Fruit fly (Drosophila melanogaster) whole organism, embryonic: Measurements from ENCODE around the gene blp.

Source experiments
- Aef1 ChIP-seq: fragments of 200-800 bp; sonication (Bioruptor generic); IDR thresholded peaks from 3 replicates; pipeline ENCODE4 v1.3.6; 2022; ENCODE audit warnings: missing biosample characterization, missing genetic modification characterization
- Atf6 ChIP-seq: fragments of 200-800 bp; sonication (Bioruptor generic); IDR thresholded peaks from 2 replicates; pipeline ENCODE4 v1.3.6; 2022; ENCODE audit warnings: missing biosample characterization, missing genetic modification characterization
- Bgb ChIP-seq: fragments of 200-800 bp; sonication (Bioruptor generic); IDR thresholded peaks from 2 replicates; pipeline ENCODE4 v1.3.6; 2022; ENCODE audit warnings: missing biosample characterization, missing genetic modification characterization; ENCODE audit not compliant: partially characterized antibody
- Blimp-1 ChIP-seq: fragments of 200-800 bp; sonication (Bioruptor generic); optimal IDR thresholded peaks from 3 replicates; lab custom pipeline; 2018; ENCODE audit warnings: missing biosample characterization, missing genetic modification characterization, mild to moderate bottlenecking, moderate library complexity, missing genetic modification reagents
- CG10209 ChIP-seq: fragments of 200-800 bp; sonication (Bioruptor generic); optimal IDR thresholded peaks from 3 replicates; lab custom pipeline; 2017; ENCODE audit warnings: missing biosample characterization, mild to moderate bottlenecking, missing genetic modification characterization, missing genetic modification reagents
- CG11560 ChIP-seq: fragments of 200-800 bp; sonication (Bioruptor generic); IDR thresholded peaks from 3 replicates; pipeline ENCODE4 v1.3.6; 2022; ENCODE audit warnings: missing biosample characterization, missing genetic modification characterization
- CG12236 ChIP-seq: fragments of 200-800 bp; sonication (Bioruptor generic); optimal IDR thresholded peaks from 2 replicates; lab custom pipeline; 2016; ENCODE audit warnings: missing biosample characterization, missing genetic modification characterization
- CG17361 ChIP-seq: fragments of 200-800 bp; sonication (Bioruptor generic); IDR thresholded peaks from 3 replicates; pipeline ENCODE4 v1.3.6; 2022; ENCODE audit warnings: missing biosample characterization, missing genetic modification characterization
- CG17912 ChIP-seq: fragments of 200-800 bp; sonication (Bioruptor generic); optimal IDR thresholded peaks from 2 replicates; lab custom pipeline; 2018; ENCODE audit warnings: missing biosample characterization, mild to moderate bottlenecking, missing genetic modification characterization
- CG1792 ChIP-seq: fragments of 200-800 bp; sonication (Bioruptor generic); optimal IDR thresholded peaks from 2 replicates; lab custom pipeline; 2016; ENCODE audit warnings: missing biosample characterization, missing genetic modification characterization
- CG2129 ChIP-seq: fragments of 200-800 bp; sonication (Bioruptor generic); IDR thresholded peaks from 2 replicates; pipeline ENCODE4 v1.3.6; 2022; ENCODE audit warnings: missing biosample characterization, missing genetic modification characterization; ENCODE audit not compliant: partially characterized antibody
- CG31224 ChIP-seq: fragments of 200-800 bp; sonication (Bioruptor generic); IDR thresholded peaks from 2 replicates; pipeline ENCODE4 v1.3.6; 2022; ENCODE audit warnings: missing biosample characterization, missing genetic modification characterization
- CG31388 ChIP-seq: fragments of 200-800 bp; sonication (Bioruptor generic); optimal IDR thresholded peaks from 2 replicates; lab custom pipeline; 2016; ENCODE audit warnings: missing biosample characterization, missing genetic modification characterization
- CG32772 ChIP-seq: fragments of 200-800 bp; sonication (Bioruptor generic); IDR thresholded peaks from 2 replicates; pipeline ENCODE4 v1.3.6; 2022; ENCODE audit warnings: missing biosample characterization, missing genetic modification characterization
- CG3281 ChIP-seq: fragments of 200-800 bp; sonication (Bioruptor generic); optimal IDR thresholded peaks from 3 replicates; lab custom pipeline; 2017; ENCODE audit warnings: missing biosample characterization, mild to moderate bottlenecking, missing genetic modification characterization
- CG33213 ChIP-seq: fragments of 200-800 bp; sonication (Bioruptor generic); optimal IDR thresholded peaks from 3 replicates; lab custom pipeline; 2016; ENCODE audit warnings: missing biosample characterization, missing genetic modification characterization
- CG3847 ChIP-seq: fragments of 200-800 bp; sonication (Bioruptor generic); IDR thresholded peaks from 2 replicates; pipeline ENCODE4 v1.3.6; 2022; ENCODE audit warnings: missing biosample characterization, missing genetic modification characterization
- CG4707 ChIP-seq: fragments of 200-800 bp; sonication (Bioruptor generic); optimal IDR thresholded peaks from 2 replicates; lab custom pipeline; 2018; ENCODE audit warnings: missing biosample characterization, mild to moderate bottlenecking, missing genetic modification characterization, moderate library complexity
- CG6254 ChIP-seq: fragments of 200-800 bp; sonication (Bioruptor generic); optimal IDR thresholded peaks from 3 replicates; lab custom pipeline; 2017; ENCODE audit warnings: mild to moderate bottlenecking, missing biosample characterization, missing genetic modification reagents, missing genetic modification characterization
- CG6791 ChIP-seq: fragments of 200-800 bp; sonication (Bioruptor generic); IDR thresholded peaks from 3 replicates; pipeline ENCODE4 v1.3.6; 2022; ENCODE audit warnings: missing biosample characterization, missing genetic modification characterization; ENCODE audit not compliant: partially characterized antibody
- CG8478 ChIP-seq: fragments of >200 bp; optimal IDR thresholded peaks from 2 replicates; lab custom pipeline; 2018
- Camta ChIP-seq: fragments of 200-800 bp; sonication (Bioruptor generic); optimal IDR thresholded peaks from 2 replicates; lab custom pipeline; 2016; ENCODE audit warnings: missing biosample characterization, missing genetic modification characterization
- D19A ChIP-seq: fragments of 200-800 bp; optimal IDR thresholded peaks from 3 replicates; lab custom pipeline; 2019; ENCODE audit warnings: missing biosample characterization, mild to moderate bottlenecking, missing genetic modification characterization, moderate library complexity
- Drgx ChIP-seq: fragments of 200-800 bp; sonication (Bioruptor generic); IDR thresholded peaks from 2 replicates; pipeline ENCODE4 v1.3.6; 2022; ENCODE audit warnings: missing biosample characterization, missing genetic modification characterization
- E2f2 ChIP-seq: fragments of 200-800 bp; sonication (Bioruptor generic); IDR thresholded peaks from 2 replicates; pipeline ENCODE4 v1.3.6; 2022; ENCODE audit warnings: missing biosample characterization, missing genetic modification characterization
- Ets97D ChIP-seq: fragments of 200-800 bp; sonication (Bioruptor generic); optimal IDR thresholded peaks from 3 replicates; lab custom pipeline; 2016; ENCODE audit warnings: missing biosample characterization, missing genetic modification characterization
- Lim3 ChIP-seq: fragments of 200-800 bp; sonication (Bioruptor generic); IDR thresholded peaks from 2 replicates; pipeline ENCODE4 v1.3.6; 2022; ENCODE audit warnings: missing biosample characterization, missing genetic modification characterization
- NC2β ChIP-seq: fragments of 200-800 bp; sonication (Bioruptor generic); optimal IDR thresholded peaks from 2 replicates; lab custom pipeline; 2016; ENCODE audit warnings: missing biosample characterization, missing genetic modification characterization
- Ptx1 ChIP-seq: fragments of 200-800 bp; sonication (Bioruptor generic); IDR thresholded peaks from 2 replicates; pipeline ENCODE4 v1.3.6; 2022; ENCODE audit warnings: missing biosample characterization, missing genetic modification characterization
- Trl ChIP-seq, 3 experiments: fragments of >200 bp in 2 of 3; fragments of 200-800 bp in 1 of 3; sonication (Bioruptor generic) in 1 of 3; optimal IDR thresholded peaks; 2 replicates in 1 of 3; 3 replicates in 2 of 3; lab custom pipeline; 2016 to 2017; ENCODE audit warnings: missing biosample characterization in 1 of 3, missing genetic modification characterization in 1 of 3
- az2 ChIP-seq: fragments of 200-800 bp; sonication (Bioruptor generic); optimal IDR thresholded peaks from 3 replicates; lab custom pipeline; 2016; ENCODE audit warnings: missing biosample characterization, missing genetic modification characterization
- bcd ChIP-seq: fragments of 200-800 bp; sonication (Bioruptor generic); optimal IDR thresholded peaks from 2 replicates; lab custom pipeline; 2017; ENCODE audit warnings: missing biosample characterization, mild to moderate bottlenecking, missing genetic modification characterization
- cas ChIP-seq: fragments of 200-800 bp; sonication (Bioruptor generic); IDR thresholded peaks from 2 replicates; pipeline ENCODE4 v1.3.6; 2022; ENCODE audit warnings: missing biosample characterization, missing genetic modification characterization
- dm ChIP-seq: fragments of 200-800 bp; sonication (Bioruptor generic); optimal IDR thresholded peaks from 3 replicates; lab custom pipeline; 2016; ENCODE audit warnings: missing biosample characterization, missing genetic modification characterization
- en ChIP-seq: fragments of 200-800 bp; sonication (Bioruptor generic); optimal IDR thresholded peaks from 2 replicates; lab custom pipeline; 2016; ENCODE audit warnings: missing biosample characterization, missing genetic modification characterization
- inv ChIP-seq: fragments of 200-800 bp; sonication (Bioruptor generic); IDR thresholded peaks from 2 replicates; pipeline ENCODE4 v1.3.6; 2022; ENCODE audit warnings: missing biosample characterization, missing genetic modification characterization; ENCODE audit not compliant: partially characterized antibody
- jigr1 ChIP-seq: fragments of 200-800 bp; sonication (Bioruptor generic); IDR thresholded peaks from 3 replicates; pipeline ENCODE4 v1.3.6; 2022; ENCODE audit warnings: missing biosample characterization, missing genetic modification characterization
- knrl ChIP-seq: fragments of 200-800 bp; sonication (Bioruptor generic); IDR thresholded peaks from 3 replicates; pipeline ENCODE4 v1.3.6; 2022; ENCODE audit warnings: missing biosample characterization, missing genetic modification characterization; ENCODE audit not compliant: partially characterized antibody
- lola ChIP-seq, 3 experiments: fragments of >200 bp in 2 of 3; fragments of 200-800 bp in 1 of 3; sonication (Bioruptor generic) in 1 of 3; optimal IDR thresholded peaks; 2 replicates each; lab custom pipeline; 2017 to 2019; ENCODE audit warnings: missing biosample characterization in 3 of 3, missing genetic modification characterization in 3 of 3, mild to moderate bottlenecking in 1 of 3, moderate library complexity in 1 of 3
- luna ChIP-seq: fragments of 200-800 bp; sonication (Bioruptor generic); optimal IDR thresholded peaks from 2 replicates; lab custom pipeline; 2016; ENCODE audit warnings: missing biosample characterization, missing genetic modification characterization
- pan ChIP-seq, 4 experiments: fragments of >200 bp in 3 of 4; fragments of 200-800 bp in 1 of 4; sonication (Bioruptor generic) in 1 of 4; optimal IDR thresholded peaks in 3 of 4; IDR thresholded peaks in 1 of 4; 2 replicates each; pipeline versions ENCODE4 v1.3.6 to Lab custom; 2017 to 2022; ENCODE audit warnings: missing biosample characterization in 2 of 4, missing genetic modification characterization in 2 of 4, mixed read lengths in 1 of 4
- pfk ChIP-seq: fragments of 200-800 bp; sonication (Bioruptor generic); optimal IDR thresholded peaks from 2 replicates; lab custom pipeline; 2018; ENCODE audit warnings: missing biosample characterization, mild to moderate bottlenecking, missing genetic modification characterization, moderate library complexity
- seq ChIP-seq: fragments of 200-800 bp; sonication (Bioruptor generic); IDR thresholded peaks from 2 replicates; pipeline ENCODE4 v1.3.6; 2022; ENCODE audit warnings: missing biosample characterization, missing genetic modification characterization
- sisA ChIP-seq: fragments of 200-800 bp; sonication (Bioruptor generic); IDR thresholded peaks from 2 replicates; pipeline ENCODE4 v1.3.6; 2022; ENCODE audit warnings: missing biosample characterization, missing genetic modification characterization
- sqz ChIP-seq: fragments of 200-800 bp; sonication (Bioruptor generic); optimal IDR thresholded peaks from 3 replicates; lab custom pipeline; 2018; ENCODE audit warnings: missing biosample characterization, mild to moderate bottlenecking, missing genetic modification characterization
- stc ChIP-seq: fragments of 200-800 bp; sonication (Bioruptor generic); IDR thresholded peaks from 2 replicates; pipeline ENCODE4 v1.3.6; 2022; ENCODE audit warnings: missing biosample characterization, missing genetic modification characterization
- tup ChIP-seq: fragments of 200-800 bp; sonication (Bioruptor generic); optimal IDR thresholded peaks from 2 replicates; lab custom pipeline; 2016; ENCODE audit warnings: missing biosample characterization, mild to moderate bottlenecking, missing genetic modification characterization, moderate library complexity
- wor ChIP-seq: fragments of 200-800 bp; sonication (Bioruptor generic); IDR thresholded peaks from 2 replicates; pipeline ENCODE4 v1.3.6; 2022; ENCODE audit warnings: missing biosample characterization, missing genetic modification characterization
- zen2 ChIP-seq: fragments of 200-800 bp; sonication (Bioruptor generic); IDR thresholded peaks from 3 replicates; pipeline ENCODE4 v1.3.6; 2022; ENCODE audit warnings: missing biosample characterization, missing genetic modification characterization; ENCODE audit not compliant: partially characterized antibody
- zf30C ChIP-seq: fragments of 200-800 bp; sonication (Bioruptor generic); optimal IDR thresholded peaks from 3 replicates; lab custom pipeline; 2018; ENCODE audit warnings: missing biosample characterization, mild to moderate bottlenecking, missing genetic modification characterization

blp gene

dm6 chr3R:15965169-15965568, 31.5 kb downstream of the blp start, which contains the start of the genes CG32856 and Rbf2 (continued):
- TF ChIP-seq CG10209 (GFP tag; lab: Kevin White, UChicago) (peak; percentile 73), luna (GFP tag; lab: Kevin White, UChicago) (peak; percentile 50), CG4707 (GFP tag; lab: Kevin White, UChicago) (peak; percentile 50), Camta (GFP tag; lab: Kevin White, UChicago) (peak; percentile 81), az2 (GFP tag; lab: Kevin White, UChicago) (peak; percentile 85), Atf6 (peak; percentile 86), dm (GFP tag; lab: Kevin White, UChicago) (peak; percentile 71), CG17912 (GFP tag; lab: Kevin White, UChicago) (peak; percentile 15), Aef1 (GFP tag; lab: Robert Waterston, UW) (no peak; the same call in 1 of the 3 replicates), CG8478 (lab: Kevin White, UChicago) (no peak), cas (peak; percentile 50; the same call in 1 of the 2 replicates), Ptx1 (GFP tag; lab: Robert Waterston, UW) (no peak; the same call in 1 of the 2 replicates), CG17361 (GFP tag; lab: Robert Waterston, UW) (peak; percentile 65), CG12236 (GFP tag; lab: Kevin White, UChicago) (peak; percentile 40), bcd (GFP tag; lab: Kevin White, UChicago) (no peak), CG2129 (GFP tag; lab: Robert Waterston, UW) (peak; percentile 41), Trl (optimal IDR thresholded peaks at IDR 0.05; lab: Kevin White, UChicago) (no peak), Trl (GFP tag; optimal IDR thresholded peaks at IDR 0.05; lab: Kevin White, UChicago) (peak; percentile 54), pan (optimal IDR thresholded peaks at IDR 0.05; lab: Kevin White, UChicago) (no peak), pan (GFP tag; optimal IDR thresholded peaks at IDR 0.05 in 1 of 2, IDR thresholded peaks at IDR 0.05 in 1 of 2) (no peak), zf30C (GFP tag; lab: Kevin White, UChicago) (no peak), en (GFP tag; lab: Kevin White, UChicago) (peak; percentile 48), D19A (tag; lab: Kevin White, UChicago) (no peak), lola (GFP tag; optimal IDR thresholded peaks at IDR 0.05; lab: Kevin White, UChicago) (peak in 1 of 3 experiments; percentile 76), pfk (GFP tag; lab: Kevin White, UChicago) (no peak), CG3281 (no peak), Bgb (GFP tag; lab: Robert Waterston, UW) (peak; percentile 84), Lim3 (GFP tag; lab: Robert Waterston, UW) (no peak), sisA (GFP tag; lab: Robert Waterston, UW) (no peak), seq (GFP tag; lab: Robert Waterston, UW) (peak; percentile 65; the same call in 1 of the 2 replicates), CG33213 (peak; percentile 6), E2f2 (GFP tag; lab: Robert Waterston, UW) (peak; percentile 91), knrl (GFP tag; lab: Robert Waterston, UW) (peak; percentile 78), CG11560 (no peak), CG6254 (GFP tag; lab: Kevin White, UChicago) (peak; percentile 20), jigr1 (GFP tag; lab: Robert Waterston, UW) (no peak; the same call in 2 of the 3 replicates), Drgx (GFP tag; lab: Robert Waterston, UW) (no peak), CG3847 (GFP tag; lab: Robert Waterston, UW) (peak; percentile 91), CG32772 (no peak), wor (GFP tag; lab: Robert Waterston, UW) (peak; percentile 62), Ets97D (GFP tag; lab: Kevin White, UChicago) (peak; percentile 90), CG1792 (no peak), CG31388 (GFP tag; lab: Kevin White, UChicago) (no peak), CG6791 (peak; percentile 95), stc (GFP tag; lab: Robert Waterston, UW) (no peak), zen2 (GFP tag; lab: Robert Waterston, UW) (peak; percentile 82), tup (GFP tag; lab: Kevin White, UChicago) (peak; percentile 57), sqz (GFP tag; lab: Kevin White, UChicago) (no peak), NC2β (GFP tag; lab: Kevin White, UChicago) (peak; percentile 8), CG31224 (GFP tag; lab: Robert Waterston, UW) (no peak), inv (GFP tag; lab: Robert Waterston, UW) (peak; percentile 62), Blimp-1 (GFP tag; lab: Kevin White, UChicago) (peak; percentile 42)
